Fruit fly (Drosophila melanogaster): ENCODE results near the gene CG5199.
A peak's percentile ranks its signal among the peaks of the same experiment; 100 is the strongest.

Gene CG5199

DNA sequence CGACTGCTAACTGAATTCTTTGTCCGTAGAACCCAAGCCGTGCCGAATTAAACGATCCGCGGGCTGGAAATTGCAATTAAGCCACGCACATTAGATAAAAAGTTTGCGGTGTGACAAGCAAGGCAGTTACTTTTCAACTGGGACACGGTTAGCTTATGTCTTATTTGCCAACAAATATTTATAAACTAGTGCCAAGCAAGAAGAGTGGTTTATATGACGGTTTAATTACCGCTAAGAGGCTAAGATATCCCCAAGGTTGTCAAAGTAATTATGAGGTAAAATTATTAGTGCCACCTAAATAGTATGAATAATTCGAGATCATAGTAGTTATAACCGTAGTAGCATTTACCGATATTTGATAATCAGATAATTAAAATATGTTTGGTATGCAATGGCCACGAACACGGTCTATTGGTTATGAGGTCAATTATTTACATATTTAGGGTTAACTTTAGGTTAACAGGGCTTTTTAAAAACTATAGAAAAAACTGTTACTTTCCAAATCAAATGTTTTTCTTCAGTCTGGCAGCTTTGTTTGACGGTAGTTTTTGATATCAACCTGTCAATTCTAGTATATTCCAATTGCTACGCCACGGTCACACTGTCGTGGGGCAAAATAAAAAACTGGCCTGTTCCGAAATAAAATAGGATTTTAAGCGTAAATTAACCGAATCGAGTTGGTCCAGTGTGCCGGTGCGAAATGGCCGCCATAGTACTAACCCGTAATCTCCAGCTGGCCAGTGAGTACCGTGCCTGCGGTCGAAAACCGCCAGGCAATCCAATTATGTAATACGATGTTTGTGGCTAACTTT lies 42.3 kb upstream of the CG5199 start, which contains the start of gene ZnT77C (continued):
- TF ChIP-seq H15 (GFP tag; IDR thresholded peaks at IDR 0.05) (no peak), CG31224 (GFP tag; IDR thresholded peaks at IDR 0.05) (no peak), CG12299 (tag; optimal IDR thresholded peaks at IDR 0.05) (no peak), CG8089 (GFP tag; optimal IDR thresholded peaks at IDR 0.05) (no peak), PHDP (tag; optimal IDR thresholded peaks at IDR 0.05) (no peak), CG9797 (GFP tag; optimal IDR thresholded peaks at IDR 0.05) (peak; percentile 68), mam (GFP tag; optimal IDR thresholded peaks at IDR 0.05) (no peak), Usf (GFP tag; optimal IDR thresholded peaks at IDR 0.05) (no peak), ttk (GFP tag; IDR thresholded peaks at IDR 0.05) (no peak), btn (GFP tag; optimal IDR thresholded peaks at IDR 0.05) (no peak), E2f2 (GFP tag; IDR thresholded peaks at IDR 0.05) (peak; percentile 50), lola (GFP tag; optimal IDR thresholded peaks at IDR 0.05) (no peak), CG8290 (GFP tag; optimal IDR thresholded peaks at IDR 0.05) (no peak), CG8290 (tag; optimal IDR thresholded peaks at IDR 0.05) (peak in 1 of 2 experiments; percentile 47), CG2116 (GFP tag; optimal IDR thresholded peaks at IDR 0.05) (peak; percentile 44), E2f1 (GFP tag; IDR thresholded peaks at IDR 0.05) (no peak), Abd-B (GFP tag; optimal IDR thresholded peaks at IDR 0.05) (peak; percentile 2), chn (GFP tag; optimal IDR thresholded peaks at IDR 0.05) (no peak), dati (GFP tag; IDR thresholded peaks at IDR 0.05) (no peak), gfzf (GFP tag; optimal IDR thresholded peaks at IDR 0.05) (peak; percentile 84), hb (GFP tag; IDR thresholded peaks at IDR 0.05; ENCODE audit: partially characterized antibody) (no peak), ems (GFP tag; optimal IDR thresholded peaks at IDR 0.05) (no peak), onecut (GFP tag; IDR thresholded peaks at IDR 0.05) (no peak), croc (GFP tag; conservative IDR thresholded peaks at IDR 0.05) (no peak), cato (GFP tag; optimal IDR thresholded peaks at IDR 0.05; ENCODE audit: borderline replicate concordance) (no peak)

DNA sequence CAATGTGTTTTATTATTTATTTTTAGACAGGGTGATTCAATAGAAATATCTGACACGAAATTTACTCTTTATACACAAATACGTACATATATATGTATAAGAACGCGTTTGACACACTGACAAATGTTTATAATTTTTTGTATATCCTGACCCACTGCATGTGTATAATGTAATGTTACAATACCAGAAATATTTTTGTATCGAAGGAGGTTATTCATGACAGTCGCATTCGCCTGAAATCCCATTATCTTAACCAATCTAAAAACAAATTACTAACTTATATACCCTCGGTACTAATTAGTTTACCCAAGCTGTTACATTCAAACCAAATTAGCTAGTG lies 41.6 kb upstream of the CG5199 start:
- TF ChIP-seq Fer2 (tag; optimal IDR thresholded peaks at IDR 0.05) (no peak), bab2 (GFP tag; optimal IDR thresholded peaks at IDR 0.05) (no peak), sens (GFP tag) (no peak), B-H2 (GFP tag; optimal IDR thresholded peaks at IDR 0.05) (no peak), zen2 (GFP tag; IDR thresholded peaks at IDR 0.05; ENCODE audit: partially characterized antibody) (no peak), lab (GFP tag; optimal IDR thresholded peaks at IDR 0.05) (peak; percentile 64), gsb (GFP tag; IDR thresholded peaks at IDR 0.05) (no peak), CG1602 (GFP tag; optimal IDR thresholded peaks at IDR 0.05) (no peak), run (tag; optimal IDR thresholded peaks at IDR 0.05) (no peak), klu (GFP tag; IDR thresholded peaks at IDR 0.05) (no peak), CHES-1-like (GFP tag; optimal IDR thresholded peaks at IDR 0.05) (no peak), CG10147 (GFP tag; optimal IDR thresholded peaks at IDR 0.05) (peak; percentile 4), CG12155 (GFP tag; optimal IDR thresholded peaks at IDR 0.05) (no peak), gt (GFP tag; IDR thresholded peaks at IDR 0.05) (no peak), CG10979 (tag; optimal IDR thresholded peaks at IDR 0.05) (no peak), PHDP (tag; optimal IDR thresholded peaks at IDR 0.05) (peak; percentile 48), CG31365 (tag; optimal IDR thresholded peaks at IDR 0.05) (no peak), CG30020 (tag; optimal IDR thresholded peaks at IDR 0.05) (no peak), lov (optimal IDR thresholded peaks at IDR 0.05) (no peak), lov (GFP tag; IDR thresholded peaks at IDR 0.05) (no peak), Bgb (GFP tag; IDR thresholded peaks at IDR 0.05; ENCODE audit: partially characterized antibody) (no peak), CG10321 (GFP tag; IDR thresholded peaks at IDR 0.05) (no peak), CG6654 (GFP tag; optimal IDR thresholded peaks at IDR 0.05) (no peak), emc (GFP tag; optimal IDR thresholded peaks at IDR 0.05) (no peak), CG11085 (GFP tag; IDR thresholded peaks at IDR 0.05) (peak; percentile 18; the same call in 1 of the 2 replicates), croc (GFP tag; conservative IDR thresholded peaks at IDR 0.05) (no peak), CrebB (tag; optimal IDR thresholded peaks at IDR 0.05) (no peak), CG11504 (tag; optimal IDR thresholded peaks at IDR 0.05) (peak; percentile 41), chn (GFP tag; optimal IDR thresholded peaks at IDR 0.05) (no peak)
